Worm (Caenorhabditis elegans): ENCODE results near the gene grd-7.

DNA sequence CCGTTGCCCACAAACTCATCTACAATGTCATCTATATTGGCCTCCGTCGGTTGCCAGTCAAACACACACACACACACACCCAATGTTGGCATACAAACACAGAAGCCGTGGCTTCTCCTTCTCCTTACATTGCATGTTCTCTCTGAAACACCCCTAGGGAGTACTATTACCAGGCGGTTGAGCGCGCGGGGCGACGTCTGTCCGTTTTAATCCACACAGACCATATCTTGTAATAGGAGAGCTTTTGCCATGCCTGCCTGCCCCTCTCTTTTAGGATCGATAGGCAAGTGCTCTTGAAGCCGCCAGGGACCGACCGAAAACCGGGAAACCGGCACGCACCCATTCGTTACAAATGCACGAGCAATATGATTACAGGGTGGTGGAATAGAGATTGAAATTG lies 44.8 kb downstream of the grd-7 start:
- no peak for TF ChIP-seq ceh-13 (GFP tag; optimal IDR thresholded peaks at IDR 0.05)
- TF ChIP-seq sea-1 (GFP tag; conservative IDR thresholded peaks at IDR 0.05): no peak
- TF ChIP-seq hmg-4 (GFP tag; optimal IDR thresholded peaks at IDR 0.05): no peak
- TF ChIP-seq scrt-1 (GFP tag; IDR thresholded peaks at IDR 0.05): no peak
- TF ChIP-seq flt-1 (GFP tag; IDR thresholded peaks at IDR 0.05): no peak
- TF ChIP-seq ama-1 (optimal IDR thresholded peaks at IDR 0.05): no peak
- TF ChIP-seq tbx-11 (GFP tag; IDR thresholded peaks at IDR 0.05): no peak
- no peak for TF ChIP-seq hmbx-1 (tag; optimal IDR thresholded peaks at IDR 0.05)
- no peak for TF ChIP-seq ceh-36 (tag; optimal IDR thresholded peaks at IDR 0.05)

Data from whole organism, early embryonic.